Worm (Caenorhabditis elegans): Measurements from ENCODE around the gene R08C7.8.

Gene R08C7.8

ce11 chrIV:4423885-4424284 is 10.5 kb downstream of the R08C7.8 start:
- TF ChIP-seq scrt-1 (GFP tag; IDR thresholded peaks at IDR 0.05) (no peak), tra-4 (tag; optimal IDR thresholded peaks at IDR 0.05) (no peak), sea-1 (GFP tag; conservative IDR thresholded peaks at IDR 0.05) (no peak), ceh-13 (GFP tag; optimal IDR thresholded peaks at IDR 0.05) (no peak), pes-1 (GFP tag; IDR thresholded peaks at IDR 0.05) (no peak), aly-1 (tag; optimal IDR thresholded peaks at IDR 0.05) (no peak), hmbx-1 (tag; optimal IDR thresholded peaks at IDR 0.05) (no peak), flt-1 (GFP tag; IDR thresholded peaks at IDR 0.05) (no peak), ama-1 (optimal IDR thresholded peaks at IDR 0.05) (no peak), ceh-36 (tag; optimal IDR thresholded peaks at IDR 0.05) (no peak), B0310.2 (tag; optimal IDR thresholded peaks at IDR 0.05) (no peak), hmg-4 (GFP tag; optimal IDR thresholded peaks at IDR 0.05) (no peak), ets-7 (tag; optimal IDR thresholded peaks at IDR 0.05) (no peak), F13C5.2 (tag; optimal IDR thresholded peaks at IDR 0.05) (no peak), tbx-37 (GFP tag; conservative IDR thresholded peaks at IDR 0.05) (no peak), hnd-1 (tag; optimal IDR thresholded peaks at IDR 0.05) (no peak)

ce11 chrIV:4423026-4423425 is 11.3 kb downstream of the R08C7.8 start:
- TF ChIP-seq hmbx-1 (tag; optimal IDR thresholded peaks at IDR 0.05) (no peak), ama-1 (optimal IDR thresholded peaks at IDR 0.05) (no peak), hnd-1 (tag; optimal IDR thresholded peaks at IDR 0.05) (no peak), tbx-37 (GFP tag; conservative IDR thresholded peaks at IDR 0.05) (no peak), aly-1 (tag; optimal IDR thresholded peaks at IDR 0.05) (no peak), pes-1 (GFP tag; IDR thresholded peaks at IDR 0.05) (no peak)

ce11 chrIV:4422029-4422428 is 12.3 kb downstream of the R08C7.8 start, which contains the start of gene clec-175:
TSS of gene clec-175 (plus strand) at chrIV:4422329.
- TF ChIP-seq tra-4 (tag; optimal IDR thresholded peaks at IDR 0.05) (no peak), hnd-1 (tag; optimal IDR thresholded peaks at IDR 0.05) (no peak), aly-1 (tag; optimal IDR thresholded peaks at IDR 0.05) (no peak), hmbx-1 (tag; optimal IDR thresholded peaks at IDR 0.05) (no peak), sea-1 (GFP tag; conservative IDR thresholded peaks at IDR 0.05) (no peak), ets-7 (tag; optimal IDR thresholded peaks at IDR 0.05) (no peak), ceh-36 (tag; optimal IDR thresholded peaks at IDR 0.05) (no peak)

DNA sequence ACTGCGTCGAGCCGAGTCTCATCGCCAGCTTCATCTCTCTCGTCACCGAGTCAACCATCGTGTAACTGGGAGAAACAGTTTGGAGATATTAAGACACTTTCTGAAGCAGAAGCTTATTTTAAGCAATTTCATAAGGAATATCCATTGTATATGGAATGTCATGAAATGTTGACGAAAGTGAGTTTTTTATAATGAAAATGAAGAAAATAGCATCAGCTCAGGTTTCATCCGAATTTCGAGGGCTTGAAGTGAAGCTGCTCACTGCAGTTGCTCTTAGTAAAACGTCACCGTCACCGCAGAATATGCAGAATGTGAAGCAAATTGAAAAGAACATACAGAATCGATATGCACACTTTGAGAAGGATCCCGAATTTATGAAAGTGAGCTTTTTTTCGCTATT is 21.2 kb downstream of the R08C7.8 start:
- TF ChIP-seq scrt-1 (GFP tag; IDR thresholded peaks at IDR 0.05) (no peak), tra-4 (tag; optimal IDR thresholded peaks at IDR 0.05) (no peak)

DNA sequence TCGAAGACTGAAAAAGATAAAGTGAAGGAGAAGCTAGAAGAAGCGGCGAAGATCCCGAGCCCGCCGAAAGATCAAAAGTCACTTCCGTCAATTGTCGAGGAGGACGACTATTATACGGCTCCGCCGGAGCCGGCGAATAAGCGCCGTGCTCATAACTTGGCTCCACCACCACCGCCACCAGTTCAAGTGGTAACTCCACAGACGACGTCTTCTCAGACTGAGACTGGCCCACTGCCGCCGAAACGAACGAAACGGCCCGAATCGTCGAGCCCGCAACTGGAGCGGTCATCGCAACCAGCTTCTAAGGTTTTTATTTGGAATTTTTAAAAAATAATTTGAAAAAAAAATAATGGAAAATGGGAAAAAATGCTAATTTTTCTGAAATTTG is 22.4 kb downstream of the R08C7.8 start:
- TF ChIP-seq tra-4 (tag; optimal IDR thresholded peaks at IDR 0.05) = no peak
- TF ChIP-seq scrt-1 (GFP tag; IDR thresholded peaks at IDR 0.05) = 0 out of 2 replicates have a peak, but pooled peaks have one; percentile 5

DNA sequence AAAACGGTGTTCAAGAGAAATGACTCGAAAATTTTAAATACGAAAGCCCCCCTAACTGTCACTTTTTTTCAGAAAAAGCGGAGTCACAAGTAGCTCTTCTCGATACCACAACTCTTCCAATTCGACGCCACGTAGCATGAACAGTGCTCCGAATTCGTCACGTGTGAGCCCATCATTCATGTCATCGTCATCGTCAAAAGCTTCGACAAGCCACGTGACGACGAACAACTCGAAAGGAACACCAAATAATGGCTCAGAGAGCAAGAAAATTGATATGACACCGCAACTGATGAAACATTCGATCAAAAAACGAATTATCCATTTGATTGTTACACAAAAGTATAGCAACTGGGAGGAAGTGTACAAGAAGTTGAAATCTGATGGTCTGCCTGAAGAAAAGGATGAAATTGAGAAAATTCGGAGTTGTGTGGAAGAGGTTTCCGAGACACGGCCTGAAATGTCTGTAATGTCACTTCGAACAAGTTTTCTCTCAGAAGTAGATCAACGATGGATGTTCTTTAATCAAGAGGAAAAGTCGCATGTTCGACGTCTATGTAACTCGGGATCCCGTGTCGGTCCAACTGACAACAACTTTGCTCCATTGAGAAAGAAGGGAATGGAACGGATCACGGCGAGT is 22.9 kb downstream of the R08C7.8 start:
- TF ChIP-seq pes-1 (GFP tag; IDR thresholded peaks at IDR 0.05) = no peak
- TF ChIP-seq ets-7 (tag; optimal IDR thresholded peaks at IDR 0.05) = no peak
- TF ChIP-seq ceh-36 (tag; optimal IDR thresholded peaks at IDR 0.05) = no peak
- no peak for TF ChIP-seq hmbx-1 (tag; optimal IDR thresholded peaks at IDR 0.05)
- TF ChIP-seq ceh-13 (GFP tag; optimal IDR thresholded peaks at IDR 0.05) = no peak
- no peak for TF ChIP-seq F13C5.2 (tag; optimal IDR thresholded peaks at IDR 0.05)
- no peak for TF ChIP-seq tra-4 (tag; optimal IDR thresholded peaks at IDR 0.05)
- TF ChIP-seq flt-1 (GFP tag; IDR thresholded peaks at IDR 0.05) = no peak

ce11 chrIV:4410526-4410925 is 23.8 kb downstream of the R08C7.8 start:
- no peak for TF ChIP-seq ceh-13 (GFP tag; optimal IDR thresholded peaks at IDR 0.05)
- TF ChIP-seq tbx-37 (GFP tag; conservative IDR thresholded peaks at IDR 0.05) = no peak
- TF ChIP-seq scrt-1 (GFP tag; IDR thresholded peaks at IDR 0.05) = no peak
- no peak for TF ChIP-seq hnd-1 (tag; optimal IDR thresholded peaks at IDR 0.05)
- TF ChIP-seq flt-1 (GFP tag; IDR thresholded peaks at IDR 0.05) = no peak
- TF ChIP-seq pes-1 (GFP tag; IDR thresholded peaks at IDR 0.05) = no peak
- TF ChIP-seq ceh-36 (tag; optimal IDR thresholded peaks at IDR 0.05) = no peak
- no peak for TF ChIP-seq B0310.2 (tag; optimal IDR thresholded peaks at IDR 0.05)
- TF ChIP-seq tbx-11 (GFP tag; IDR thresholded peaks at IDR 0.05) = no peak
- TF ChIP-seq hmbx-1 (tag; optimal IDR thresholded peaks at IDR 0.05) = no peak
- TF ChIP-seq F13C5.2 (tag; optimal IDR thresholded peaks at IDR 0.05) = no peak
- TF ChIP-seq ama-1 (optimal IDR thresholded peaks at IDR 0.05) = no peak
- no peak for TF ChIP-seq aly-1 (tag; optimal IDR thresholded peaks at IDR 0.05)
- no peak for TF ChIP-seq ets-7 (tag; optimal IDR thresholded peaks at IDR 0.05)
- TF ChIP-seq tra-4 (tag; optimal IDR thresholded peaks at IDR 0.05) = no peak

DNA sequence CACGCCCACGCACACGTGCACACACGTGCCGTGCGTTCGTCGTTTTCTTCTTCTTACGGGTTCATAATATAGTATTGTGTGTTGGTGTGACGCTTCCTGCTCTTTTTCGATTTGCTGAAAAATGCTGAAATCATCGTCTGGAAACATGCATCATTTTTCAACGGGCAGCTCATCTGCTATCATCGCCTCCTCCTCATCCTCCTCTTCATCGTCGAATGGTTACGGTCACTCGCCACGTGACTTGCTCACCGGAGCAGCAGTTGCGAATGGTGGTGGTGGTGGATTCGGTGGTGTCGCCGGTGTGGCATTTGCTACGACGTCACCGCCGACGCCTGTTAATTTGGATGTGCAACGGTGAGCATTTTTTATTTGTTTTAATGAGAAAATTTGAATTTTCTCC is 25.6 kb downstream of the R08C7.8 start:
- TF ChIP-seq sea-1 (GFP tag; conservative IDR thresholded peaks at IDR 0.05) (no peak), flt-1 (GFP tag; IDR thresholded peaks at IDR 0.05) (no peak), hmg-4 (GFP tag; optimal IDR thresholded peaks at IDR 0.05) (no peak), tbx-11 (GFP tag; IDR thresholded peaks at IDR 0.05) (no peak), hnd-1 (tag; optimal IDR thresholded peaks at IDR 0.05) (no peak), hmbx-1 (tag; optimal IDR thresholded peaks at IDR 0.05) (no peak), tbx-37 (GFP tag; conservative IDR thresholded peaks at IDR 0.05) (no peak), B0310.2 (tag; optimal IDR thresholded peaks at IDR 0.05) (no peak)

ce11 chrIV:4407055-4407461 is 27.3 kb downstream of the R08C7.8 start:
- no peak for TF ChIP-seq hmg-4 (GFP tag; optimal IDR thresholded peaks at IDR 0.05)
- 0 out of 2 replicates have a peak, but pooled peaks have one; percentile 43 for TF ChIP-seq sea-1 (GFP tag; conservative IDR thresholded peaks at IDR 0.05)

Data from whole organism, early embryonic.